Worm (Caenorhabditis elegans) whole organism, L4 larva: ENCODE data around the gene nrf-6.

Experiments
- D1046.2 ChIP-seq: fragments of 200-800 bp; sonication (Bioruptor generic); IDR thresholded peaks from 2 replicates; pipeline ENCODE4 v1.3.6; 2022; ENCODE audit warnings: missing genetic modification characterization, missing compliant biosample characterization
- F37D6.2 ChIP-seq: sonication (generic microtip); optimal IDR thresholded peaks from 2 replicates; lab custom pipeline; 2016; ENCODE audit warnings: mild to moderate bottlenecking, missing genetic modification characterization, missing compliant biosample characterization
- F49E8.2 ChIP-seq: sonication (generic microtip); optimal IDR thresholded peaks from 2 replicates; lab custom pipeline; 2016; ENCODE audit warnings: missing compliant biosample characterization, mild to moderate bottlenecking, missing genetic modification characterization, borderline replicate concordance
- T20F7.1 ChIP-seq: fragments of 200-800 bp; sonication (Bioruptor generic); optimal IDR thresholded peaks from 2 replicates; lab custom pipeline; 2018; ENCODE audit warnings: mild to moderate bottlenecking, missing genetic modification characterization, missing compliant biosample characterization
- T26A8.4 ChIP-seq: fragments of 200-800 bp; sonication (Bioruptor generic); IDR thresholded peaks from 2 replicates; pipeline ENCODE4 v1.3.6; 2022; ENCODE audit warnings: missing genetic modification characterization, missing compliant biosample characterization
- Y105C5A.15 ChIP-seq: fragments of 200-800 bp; sonication (Bioruptor generic); IDR thresholded peaks from 2 replicates; pipeline ENCODE4 v1.3.6; 2022; ENCODE audit warnings: missing genetic modification characterization, missing compliant biosample characterization
- Y75B8A.6 ChIP-seq: fragments of 200-800 bp; sonication (Bioruptor generic); IDR thresholded peaks from 2 replicates; pipeline ENCODE4 v1.3.6; 2022; ENCODE audit warnings: missing genetic modification reagents, missing genetic modification characterization, missing compliant biosample characterization
- aha-1 ChIP-seq: fragments of 150-350 bp; peaks from one replicate; lab custom pipeline; 2014; ENCODE audit warnings: missing biosample characterization, missing genetic modification characterization
- aly-2 ChIP-seq: sonication (generic microtip); optimal IDR thresholded peaks from 2 replicates; lab custom pipeline; 2018; ENCODE audit warnings: missing biosample characterization, missing genetic modification characterization
- ama-1 ChIP-seq: fragments of 150-350 bp; optimal IDR thresholded peaks from 2 replicates; lab custom pipeline; 2014; ENCODE audit warnings: inconsistent platforms, mixed read lengths
- attf-4 ChIP-seq: sonication (generic microtip); optimal IDR thresholded peaks from 3 replicates; lab custom pipeline; 2017; ENCODE audit warnings: missing biosample characterization, missing genetic modification characterization
- ceh-28 ChIP-seq: fragments of 150-350 bp; optimal IDR thresholded peaks from 2 replicates; lab custom pipeline; 2014; ENCODE audit warnings: missing biosample characterization, missing genetic modification reagents, missing genetic modification characterization
- daf-16 ChIP-seq, 3 experiments: sonication (generic microtip); optimal IDR thresholded peaks; 2 replicates each; lab custom pipeline; 2016 to 2017; ENCODE audit warnings: missing genetic modification characterization in 3 of 3, missing genetic modification reagents in 3 of 3, mild to moderate bottlenecking in 2 of 3, missing compliant biosample characterization in 2 of 3, missing biosample characterization in 1 of 3, moderate library complexity in 1 of 3
- dmd-6 ChIP-seq: fragments of 200-800 bp; sonication (Bioruptor generic); IDR thresholded peaks from 2 replicates; pipeline ENCODE4 v1.3.6; 2022; ENCODE audit warnings: missing genetic modification reagents, missing genetic modification characterization, missing compliant biosample characterization
- dmd-9 ChIP-seq: fragments of 200-800 bp; sonication (Bioruptor generic); IDR thresholded peaks from 2 replicates; pipeline ENCODE4 v1.3.6; 2022; ENCODE audit warnings: missing genetic modification reagents, missing genetic modification characterization, missing compliant biosample characterization
- dve-1 ChIP-seq: sonication (generic microtip); optimal IDR thresholded peaks from 2 replicates; lab custom pipeline; 2017; ENCODE audit warnings: antibody characterized with exemption, mild to moderate bottlenecking, missing genetic modification characterization, missing compliant biosample characterization; ENCODE audit not compliant: insufficient read depth
- hlh-11 ChIP-seq: fragments of 200-800 bp; sonication (Bioruptor generic); optimal IDR thresholded peaks from 2 replicates; lab custom pipeline; 2018; ENCODE audit warnings: mild to moderate bottlenecking, missing genetic modification characterization, missing compliant biosample characterization
- hlh-30 ChIP-seq: sonication (generic microtip); optimal IDR thresholded peaks from 2 replicates; lab custom pipeline; 2017; ENCODE audit warnings: antibody characterized with exemption, mild to moderate bottlenecking, missing genetic modification characterization, missing compliant biosample characterization; ENCODE audit not compliant: insufficient read depth
- lsy-2 ChIP-seq, 2 experiments: fragments of 150-350 bp in 1 of 2; sonication (generic microtip) in 1 of 2; optimal IDR thresholded peaks; 2 replicates each; lab custom pipeline; 2014 to 2017; ENCODE audit warnings: missing biosample characterization in 2 of 2, missing genetic modification characterization in 2 of 2
- madf-9 ChIP-seq: fragments of 200-800 bp; sonication (Bioruptor generic); conservative IDR thresholded peaks from 2 replicates; pipeline ENCODE4 v1.3.6; 2022; ENCODE audit warnings: missing genetic modification reagents, missing genetic modification characterization, missing compliant biosample characterization
- mdl-1 ChIP-seq, 2 experiments: fragments of 150-350 bp in 1 of 2; sonication (generic microtip) in 1 of 2; optimal IDR thresholded peaks; 2 replicates each; lab custom pipeline; 2014 to 2017; ENCODE audit warnings: missing biosample characterization in 2 of 2, missing genetic modification characterization in 2 of 2
- mxl-2 ChIP-seq: fragments of 200-800 bp; sonication (Bioruptor generic); conservative IDR thresholded peaks from 2 replicates; pipeline ENCODE4 v1.3.6; 2022; ENCODE audit warnings: missing genetic modification reagents, missing genetic modification characterization, missing compliant biosample characterization
- mxl-3 ChIP-seq: fragments of 200-800 bp; sonication (Bioruptor generic); optimal IDR thresholded peaks from 2 replicates; lab custom pipeline; 2018; ENCODE audit warnings: mild to moderate bottlenecking, missing genetic modification characterization, missing compliant biosample characterization
- nhr-10 ChIP-seq: fragments of 150-350 bp; optimal IDR thresholded peaks from 2 replicates; lab custom pipeline; 2014; ENCODE audit warnings: missing biosample characterization, missing genetic modification characterization
- nhr-11 ChIP-seq: fragments of 150-350 bp; optimal IDR thresholded peaks from 2 replicates; lab custom pipeline; 2014; ENCODE audit warnings: missing biosample characterization, missing genetic modification characterization
- nhr-111 ChIP-seq: fragments of 200-800 bp; sonication (Bioruptor generic); optimal IDR thresholded peaks from 2 replicates; lab custom pipeline; 2018; ENCODE audit warnings: mild to moderate bottlenecking, missing genetic modification characterization, missing compliant biosample characterization
- nhr-25 ChIP-seq: sonication (generic microtip); optimal IDR thresholded peaks from 2 replicates; lab custom pipeline; 2017; ENCODE audit warnings: missing genetic modification characterization, mild to moderate bottlenecking, missing compliant biosample characterization, antibody characterized with exemption, moderate library complexity, borderline replicate concordance; ENCODE audit not compliant: insufficient read depth
- nhr-28 ChIP-seq: fragments of 150-350 bp; optimal IDR thresholded peaks from 2 replicates; lab custom pipeline; 2014; ENCODE audit warnings: missing biosample characterization, missing genetic modification characterization
- nhr-41 ChIP-seq: fragments of 200-800 bp; sonication (Bioruptor generic); IDR thresholded peaks from 2 replicates; pipeline ENCODE4 v1.3.6; 2022; ENCODE audit warnings: missing genetic modification reagents, missing genetic modification characterization, missing compliant biosample characterization
- nhr-42 ChIP-seq: fragments of 200-800 bp; sonication (Bioruptor generic); IDR thresholded peaks from 2 replicates; pipeline ENCODE4 v1.3.6; 2022; ENCODE audit warnings: missing genetic modification characterization, missing compliant biosample characterization
- nhr-48 ChIP-seq: sonication (generic microtip); optimal IDR thresholded peaks from 2 replicates; lab custom pipeline; 2016; ENCODE audit warnings: mild to moderate bottlenecking, missing genetic modification characterization, missing compliant biosample characterization
- nhr-6 ChIP-seq: fragments of 150-350 bp; optimal IDR thresholded peaks from 2 replicates; lab custom pipeline; 2014; ENCODE audit warnings: missing biosample characterization, missing genetic modification characterization
- nhr-77 ChIP-seq: fragments of 150-350 bp; optimal IDR thresholded peaks from 2 replicates; lab custom pipeline; 2014; ENCODE audit warnings: missing biosample characterization, missing genetic modification characterization
- pha-4 ChIP-seq, 2 experiments: fragments of 150-350 bp in 1 of 2; fragments of 200-800 bp in 1 of 2; sonication (Bioruptor generic) in 1 of 2; IDR thresholded peaks in 1 of 2; optimal IDR thresholded peaks in 1 of 2; 2 replicates each; pipeline versions ENCODE4 v1.3.6 to Lab custom; 2014 to 2022; ENCODE audit warnings: missing genetic modification characterization in 2 of 2, missing genetic modification reagents in 2 of 2, missing biosample characterization in 1 of 2, missing compliant biosample characterization in 1 of 2
- pqm-1 ChIP-seq: sonication (generic microtip); optimal IDR thresholded peaks from 2 replicates; lab custom pipeline; 2017; ENCODE audit warnings: missing biosample characterization, missing genetic modification characterization
- skn-1 ChIP-seq: fragments of 150-350 bp; optimal IDR thresholded peaks from 2 replicates; lab custom pipeline; 2014; ENCODE audit warnings: missing biosample characterization, missing genetic modification characterization
- snpc-1.2 ChIP-seq: fragments of 200-800 bp; sonication (Bioruptor generic); IDR thresholded peaks from 2 replicates; pipeline ENCODE4 v1.3.6; 2022; ENCODE audit warnings: missing genetic modification reagents, missing genetic modification characterization, missing compliant biosample characterization
- spr-1 ChIP-seq: sonication (generic microtip); optimal IDR thresholded peaks from 2 replicates; lab custom pipeline; 2016; ENCODE audit warnings: mild to moderate bottlenecking, missing genetic modification characterization, missing compliant biosample characterization
- tag-97 ChIP-seq: fragments of 200-800 bp; sonication (Bioruptor generic); IDR thresholded peaks from 2 replicates; pipeline ENCODE4 v1.3.6; 2022; ENCODE audit warnings: missing genetic modification characterization, missing compliant biosample characterization
- unc-62 ChIP-seq, 3 experiments: fragments of 150-350 bp in 1 of 3; sonication (generic microtip); optimal IDR thresholded peaks in 2 of 3; peaks in 1 of 3; 1 replicate in 1 of 3; 2 replicates in 2 of 3; lab custom pipeline; 2014 to 2017; ENCODE audit warnings: missing biosample characterization in 3 of 3, missing genetic modification characterization in 3 of 3, missing genetic modification reagents in 3 of 3, missing genotype in 1 of 3
- ztf-7 ChIP-seq: fragments of 150-350 bp; optimal IDR thresholded peaks from 2 replicates; lab custom pipeline; 2014; ENCODE audit warnings: missing biosample characterization, missing genetic modification characterization

nrf-6 gene

DNA sequence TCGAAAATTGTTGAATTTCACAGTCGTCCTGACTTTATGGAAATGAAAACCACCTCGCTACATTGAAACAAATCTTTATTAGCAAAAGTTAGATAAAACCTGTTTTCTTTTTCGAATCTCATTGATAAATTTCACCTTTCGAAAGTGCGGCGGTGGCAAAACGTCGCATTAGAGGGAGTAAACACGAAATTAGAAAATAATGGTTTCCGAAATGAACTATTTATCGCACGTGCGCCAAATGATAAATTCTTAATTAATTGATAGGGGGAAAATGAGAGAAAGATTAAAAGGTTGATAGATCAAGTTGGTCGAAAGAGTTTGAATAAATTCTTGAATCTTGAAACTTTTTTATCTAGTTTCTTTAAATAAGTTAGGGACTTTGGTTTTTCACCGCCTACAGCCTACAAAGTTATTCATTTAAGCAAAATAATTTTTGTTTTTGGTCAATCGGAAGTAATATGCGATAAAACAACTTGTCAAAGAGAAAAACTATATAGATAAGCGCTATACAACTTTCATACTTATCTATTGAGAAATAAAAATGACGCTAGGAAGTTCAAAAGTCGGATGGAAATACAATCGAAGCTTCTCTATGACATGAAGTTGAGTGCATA is 38.6 kb upstream of the nrf-6 start:
- peak; percentile 6 for TF ChIP-seq nhr-28 (tag; lab: Kevin White, UChicago)
- no peak for TF ChIP-seq F49E8.2
- TF ChIP-seq nhr-111: no peak
- peak; percentile 60 for TF ChIP-seq pqm-1 (tag; lab: Kevin White, UChicago)
- no peak for TF ChIP-seq F37D6.2 (tag; lab: Kevin White, UChicago)
- peak; percentile 48 for TF ChIP-seq mxl-3 (GFP tag; lab: Kevin White, UChicago)
- no peak for TF ChIP-seq spr-1 (tag; lab: Kevin White, UChicago)
- no peak for TF ChIP-seq D1046.2 (GFP tag; lab: Robert Waterston, UW)
- TF ChIP-seq mdl-1 (tag; optimal IDR thresholded peaks at IDR 0.05; lab: Kevin White, UChicago): peak in 1 of 2 experiments; percentile 48
- TF ChIP-seq daf-16 (GFP tag; optimal IDR thresholded peaks at IDR 0.05; lab: Kevin White, UChicago): no peak
- peak; percentile 59 for TF ChIP-seq daf-16 (tag; optimal IDR thresholded peaks at IDR 0.05; lab: Kevin White, UChicago)
- peak; percentile 46 for TF ChIP-seq aha-1 (tag; lab: Kevin White, UChicago)
- no peak for TF ChIP-seq unc-62 (GFP tag; optimal IDR thresholded peaks at IDR 0.05 in 1 of 2; lab: Kevin White, UChicago)
- TF ChIP-seq unc-62 (tag; optimal IDR thresholded peaks at IDR 0.05; lab: Kevin White, UChicago): no peak
- TF ChIP-seq aly-2 (tag; lab: Kevin White, UChicago): no peak
- TF ChIP-seq hlh-30 (tag; lab: Kevin White, UChicago): peak; percentile 7
- TF ChIP-seq hlh-11 (tag; lab: Kevin White, UChicago): peak; percentile 22
- no peak for TF ChIP-seq tag-97 (GFP tag; lab: Robert Waterston, UW)
- 0 out of 2 replicates have a peak, but pooled peaks have one; percentile 17 for TF ChIP-seq dmd-6

ce11 chrII:8065985-8066384 is 33.5 kb upstream of the nrf-6 start, which contains the start of gene pdha-1:
TSS of gene pdha-1 (plus strand) at chrII:8066285.
- TF ChIP-seq F37D6.2 (tag; lab: Kevin White, UChicago): no peak
- no peak for TF ChIP-seq hlh-30 (tag; lab: Kevin White, UChicago)
- no peak for TF ChIP-seq lsy-2 (tag; optimal IDR thresholded peaks at IDR 0.05; lab: Kevin White, UChicago)
- no peak for TF ChIP-seq aha-1 (tag; lab: Kevin White, UChicago)
- no peak for TF ChIP-seq Y75B8A.6 (GFP tag; lab: Robert Waterston, UW)
- no peak for TF ChIP-seq nhr-77 (tag; lab: Kevin White, UChicago)
- TF ChIP-seq attf-4 (tag; lab: Kevin White, UChicago): no peak
- TF ChIP-seq nhr-42 (GFP tag; lab: Robert Waterston, UW): no peak
- TF ChIP-seq ztf-7: no peak
- no peak for TF ChIP-seq T26A8.4 (GFP tag; lab: Robert Waterston, UW)
- TF ChIP-seq dmd-9 (GFP tag; lab: Robert Waterston, UW): no peak
- no peak for TF ChIP-seq spr-1 (tag; lab: Kevin White, UChicago)
- no peak for TF ChIP-seq mxl-3 (GFP tag; lab: Kevin White, UChicago)
- TF ChIP-seq nhr-41 (GFP tag; lab: Robert Waterston, UW): no peak
- no peak for TF ChIP-seq ama-1 (lab: Kevin White, UChicago)
- TF ChIP-seq Y105C5A.15 (GFP tag; lab: Robert Waterston, UW): no peak

DNA sequence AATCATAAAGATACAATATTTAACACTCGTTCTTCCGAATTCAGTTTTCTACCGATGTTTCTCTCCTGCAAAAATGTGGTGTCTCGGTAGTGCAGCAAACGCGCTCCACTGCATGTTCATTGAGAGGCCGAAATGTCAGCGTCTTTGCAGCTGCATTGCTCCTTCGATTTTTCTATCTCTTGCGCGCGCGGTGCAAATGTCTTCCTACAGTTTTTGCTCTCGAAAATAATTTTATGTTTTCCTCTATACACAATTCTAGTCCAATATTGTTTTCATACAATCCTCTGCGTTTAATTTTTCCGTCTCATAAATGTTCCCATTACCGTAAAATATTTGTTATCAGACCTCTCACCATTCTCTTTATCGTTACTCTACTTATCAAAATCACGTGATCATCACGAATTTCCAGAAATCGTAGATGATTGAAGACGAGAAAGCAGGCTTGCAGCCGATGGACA is 29.9 kb upstream of the nrf-6 start, which contains the start of gene ufd-2:
TSS of gene ufd-2 (plus strand) at position 408 of the 458 bp plus-strand sequence.
- no peak for TF ChIP-seq Y75B8A.6 (GFP tag; lab: Robert Waterston, UW)
- no peak for TF ChIP-seq nhr-10 (tag; lab: Kevin White, UChicago)
- TF ChIP-seq snpc-1.2 (GFP tag; lab: Robert Waterston, UW): no peak
- TF ChIP-seq ceh-28 (tag; lab: Kevin White, UChicago): no peak
- TF ChIP-seq nhr-77 (tag; lab: Kevin White, UChicago): peak; percentile 80
- no peak for TF ChIP-seq dmd-9 (GFP tag; lab: Robert Waterston, UW)
- TF ChIP-seq hlh-11 (tag; lab: Kevin White, UChicago): peak; percentile 47
- no peak for TF ChIP-seq skn-1 (tag; lab: Kevin White, UChicago)
- TF ChIP-seq nhr-48 (tag; lab: Kevin White, UChicago): no peak
- peak; percentile 31 for TF ChIP-seq nhr-25 (tag; lab: Kevin White, UChicago)
- TF ChIP-seq nhr-41 (GFP tag; lab: Robert Waterston, UW): no peak
- TF ChIP-seq hlh-30 (tag; lab: Kevin White, UChicago): peak; percentile 24
- peak; percentile 80 for TF ChIP-seq T20F7.1 (GFP tag; lab: Kevin White, UChicago)
- peak in 1 of 2 experiments; percentile 85 for TF ChIP-seq unc-62 (GFP tag; optimal IDR thresholded peaks at IDR 0.05 in 1 of 2; lab: Kevin White, UChicago)
- no peak for TF ChIP-seq unc-62 (tag; optimal IDR thresholded peaks at IDR 0.05; lab: Kevin White, UChicago)
- peak; percentile 26 for TF ChIP-seq nhr-6 (tag; lab: Kevin White, UChicago)
- TF ChIP-seq nhr-11: peak; percentile 70
- TF ChIP-seq mdl-1 (tag; optimal IDR thresholded peaks at IDR 0.05; lab: Kevin White, UChicago): peak in 1 of 2 experiments; percentile 26
- peak; percentile 45 for TF ChIP-seq dve-1 (tag; lab: Kevin White, UChicago)
- TF ChIP-seq daf-16 (GFP tag; optimal IDR thresholded peaks at IDR 0.05; lab: Kevin White, UChicago): no peak
- peak; percentile 64 for TF ChIP-seq daf-16 (tag; optimal IDR thresholded peaks at IDR 0.05; lab: Kevin White, UChicago)
- TF ChIP-seq Y105C5A.15 (GFP tag; lab: Robert Waterston, UW): no peak
- peak; percentile 50; the same call in 1 of the 2 replicates for TF ChIP-seq pha-4 (GFP tag; IDR thresholded peaks at IDR 0.05; lab: Robert Waterston, UW)
- TF ChIP-seq pha-4 (tag; optimal IDR thresholded peaks at IDR 0.05; lab: Kevin White, UChicago): peak; percentile 57
- TF ChIP-seq mxl-2 (GFP tag; lab: Robert Waterston, UW): no peak
- peak; percentile 44; the same call in 1 of the 2 replicates for TF ChIP-seq madf-9 (GFP tag; lab: Robert Waterston, UW)
- peak; percentile 50 for TF ChIP-seq nhr-28 (tag; lab: Kevin White, UChicago)
